Fruit fly (Drosophila melanogaster) whole organism, embryonic: ENCODE measurements around the gene r2d2.
A peak's percentile ranks its signal among the peaks of the same experiment; 100 is the strongest.

ENCODE experiments used
- Atf-2 ChIP-seq: fragments of 200-800 bp; sonication (Bioruptor generic); optimal IDR thresholded peaks from 2 replicates; lab custom pipeline; 2016; ENCODE audit warnings: missing biosample characterization, missing genetic modification characterization
- CG10321 ChIP-seq: fragments of 200-800 bp; sonication (Bioruptor generic); IDR thresholded peaks from 2 replicates; pipeline ENCODE4 v1.3.6; 2022; ENCODE audit warnings: missing biosample characterization, missing genetic modification characterization
- CG10543 ChIP-seq: fragments of 200-800 bp; sonication (Bioruptor generic); optimal IDR thresholded peaks from 3 replicates; lab custom pipeline; 2017; ENCODE audit warnings: missing biosample characterization, mild to moderate bottlenecking, missing genetic modification characterization, moderate library complexity
- CG10565 ChIP-seq: fragments of 200-800 bp; sonication (Bioruptor generic); optimal IDR thresholded peaks from 3 replicates; lab custom pipeline; 2016; ENCODE audit warnings: missing biosample characterization, mild to moderate bottlenecking, missing genetic modification characterization
- CG11456 ChIP-seq: fragments of 200-800 bp; sonication (Bioruptor generic); IDR thresholded peaks from 3 replicates; pipeline ENCODE4 v1.3.6; 2022; ENCODE audit warnings: missing biosample characterization, missing genetic modification characterization
- CG11504 ChIP-seq: fragments of 200-800 bp; sonication (Bioruptor generic); optimal IDR thresholded peaks from 3 replicates; lab custom pipeline; 2019; ENCODE audit warnings: missing biosample characterization, mild to moderate bottlenecking, missing genetic modification characterization, moderate library complexity
- CG12391 ChIP-seq: fragments of 200-800 bp; sonication (Bioruptor generic); optimal IDR thresholded peaks from 3 replicates; lab custom pipeline; 2018; ENCODE audit warnings: missing biosample characterization, mild to moderate bottlenecking, missing genetic modification characterization, moderate library complexity
- CG12659 ChIP-seq: fragments of 200-800 bp; sonication (Bioruptor generic); optimal IDR thresholded peaks from 3 replicates; lab custom pipeline; 2017; ENCODE audit warnings: mild to moderate bottlenecking, missing biosample characterization, missing genetic modification reagents, missing genetic modification characterization
- CG18599 ChIP-seq: fragments of 200-800 bp; sonication (Bioruptor generic); optimal IDR thresholded peaks from 3 replicates; lab custom pipeline; 2017; ENCODE audit warnings: missing biosample characterization, missing genetic modification characterization, mild to moderate bottlenecking, moderate library complexity, missing genetic modification reagents
- CG2202 ChIP-seq: fragments of 200-800 bp; sonication (Bioruptor generic); optimal IDR thresholded peaks from 2 replicates; lab custom pipeline; 2018; ENCODE audit warnings: missing biosample characterization, mild to moderate bottlenecking, missing genetic modification characterization
- CG4820 ChIP-seq: fragments of 200-800 bp; sonication (Bioruptor generic); optimal IDR thresholded peaks from 3 replicates; lab custom pipeline; 2016; ENCODE audit warnings: missing biosample characterization, missing genetic modification characterization
- CG4854 ChIP-seq: fragments of 200-800 bp; sonication (Bioruptor generic); optimal IDR thresholded peaks from 2 replicates; lab custom pipeline; 2016; ENCODE audit warnings: missing biosample characterization, missing genetic modification characterization, inconsistent platforms
- CG5245 ChIP-seq: fragments of 200-800 bp; sonication (Bioruptor generic); optimal IDR thresholded peaks from 3 replicates; lab custom pipeline; 2016; ENCODE audit warnings: missing biosample characterization, missing genetic modification characterization
- CG8089 ChIP-seq: fragments of 200-800 bp; sonication (Bioruptor generic); optimal IDR thresholded peaks from 3 replicates; lab custom pipeline; 2016; ENCODE audit warnings: missing biosample characterization, missing genetic modification characterization
- CG9727 ChIP-seq: fragments of 200-800 bp; sonication (Bioruptor generic); optimal IDR thresholded peaks from 3 replicates; lab custom pipeline; 2017; ENCODE audit warnings: missing biosample characterization, mild to moderate bottlenecking, missing genetic modification characterization
- CG9932 ChIP-seq: fragments of 200-800 bp; sonication (Bioruptor generic); IDR thresholded peaks from 2 replicates; pipeline ENCODE4 v1.3.6; 2022; ENCODE audit warnings: missing biosample characterization, missing genetic modification characterization
- Dbx ChIP-seq: fragments of 200-800 bp; sonication (Bioruptor generic); IDR thresholded peaks from 3 replicates; pipeline ENCODE4 v1.3.6; 2022; ENCODE audit warnings: missing biosample characterization, missing genetic modification characterization
- Drgx ChIP-seq: fragments of 200-800 bp; sonication (Bioruptor generic); IDR thresholded peaks from 2 replicates; pipeline ENCODE4 v1.3.6; 2022; ENCODE audit warnings: missing biosample characterization, missing genetic modification characterization
- E2f1 ChIP-seq: fragments of 200-800 bp; sonication (Bioruptor generic); IDR thresholded peaks from 2 replicates; pipeline ENCODE4 v1.3.6; 2022; ENCODE audit warnings: missing biosample characterization, missing genetic modification characterization
- Eip74EF ChIP-seq, 2 experiments: fragments of 200-800 bp in 1 of 2; fragments of >200 bp in 1 of 2; sonication (Bioruptor generic) in 1 of 2; optimal IDR thresholded peaks; 2 replicates each; lab custom pipeline; 2017 to 2019; ENCODE audit warnings: missing biosample characterization in 2 of 2, missing genetic modification characterization in 2 of 2, mild to moderate bottlenecking in 1 of 2, moderate library complexity in 1 of 2
- HHEX ChIP-seq: fragments of 200-800 bp; sonication (Bioruptor generic); optimal IDR thresholded peaks from 3 replicates; lab custom pipeline; 2017; ENCODE audit warnings: missing biosample characterization, mild to moderate bottlenecking, missing genetic modification characterization, missing genetic modification reagents
- HLHmδ ChIP-seq: fragments of 200-800 bp; sonication (Bioruptor generic); optimal IDR thresholded peaks from 2 replicates; lab custom pipeline; 2018; ENCODE audit warnings: missing biosample characterization, mild to moderate bottlenecking, missing genetic modification characterization, moderate library complexity
- Hmx ChIP-seq: fragments of 200-800 bp; sonication (Bioruptor generic); optimal IDR thresholded peaks from 2 replicates; lab custom pipeline; 2016; ENCODE audit warnings: missing biosample characterization, missing genetic modification characterization
- MTF-1 ChIP-seq: fragments of 200-800 bp; sonication (Bioruptor generic); optimal IDR thresholded peaks from 2 replicates; lab custom pipeline; 2018; ENCODE audit warnings: missing biosample characterization, mild to moderate bottlenecking, missing genetic modification characterization, borderline replicate concordance
- Oaz ChIP-seq: fragments of 200-800 bp; sonication (Bioruptor generic); IDR thresholded peaks from 2 replicates; pipeline ENCODE4 v1.3.6; 2022; ENCODE audit warnings: missing biosample characterization, missing genetic modification characterization
- Optix ChIP-seq: fragments of 200-800 bp; sonication (Bioruptor generic); IDR thresholded peaks from 3 replicates; pipeline ENCODE4 v1.3.6; 2022; ENCODE audit warnings: missing biosample characterization, missing genetic modification characterization
- Pdp1 ChIP-seq, 2 experiments: fragments of 200-800 bp; sonication (Bioruptor generic); optimal IDR thresholded peaks; 3 replicates each; lab custom pipeline; 2016; ENCODE audit warnings: missing biosample characterization in 2 of 2, missing genetic modification characterization in 2 of 2, mild to moderate bottlenecking in 1 of 2, moderate library complexity in 1 of 2
- Sry-δ ChIP-seq: fragments of 200-800 bp; sonication (Bioruptor generic); optimal IDR thresholded peaks from 2 replicates; lab custom pipeline; 2016; ENCODE audit warnings: missing biosample characterization, missing genetic modification characterization
- Stat92E ChIP-seq, 3 experiments: fragments of >200 bp in 2 of 3; fragments of 200-800 bp in 1 of 3; sonication (Bioruptor generic) in 1 of 3; optimal IDR thresholded peaks; 2 replicates each; lab custom pipeline; 2017 to 2019; ENCODE audit warnings: missing biosample characterization in 3 of 3, missing genetic modification characterization in 3 of 3, mild to moderate bottlenecking in 1 of 3, moderate library complexity in 1 of 3
- Trl ChIP-seq, 3 experiments: fragments of >200 bp in 2 of 3; fragments of 200-800 bp in 1 of 3; sonication (Bioruptor generic) in 1 of 3; optimal IDR thresholded peaks; 2 replicates in 1 of 3; 3 replicates in 2 of 3; lab custom pipeline; 2016 to 2017; ENCODE audit warnings: missing biosample characterization in 1 of 3, missing genetic modification characterization in 1 of 3
- abd-A ChIP-seq: fragments of 200-800 bp; sonication (Bioruptor generic); optimal IDR thresholded peaks from 3 replicates; lab custom pipeline; 2019; ENCODE audit warnings: missing biosample characterization, mild to moderate bottlenecking, missing genetic modification characterization, moderate library complexity
- ase ChIP-seq: fragments of 200-800 bp; sonication (Bioruptor generic); IDR thresholded peaks from 3 replicates; pipeline ENCODE4 v1.3.6; 2022; ENCODE audit warnings: missing biosample characterization, missing genetic modification characterization
- az2 ChIP-seq: fragments of 200-800 bp; sonication (Bioruptor generic); optimal IDR thresholded peaks from 3 replicates; lab custom pipeline; 2016; ENCODE audit warnings: missing biosample characterization, missing genetic modification characterization
- croc ChIP-seq: fragments of 200-800 bp; sonication (Bioruptor generic); conservative IDR thresholded peaks from 3 replicates; pipeline ENCODE4 v1.3.6; 2022; ENCODE audit warnings: missing biosample characterization, missing genetic modification characterization
- dmrt99B ChIP-seq: fragments of 200-800 bp; sonication (Bioruptor generic); optimal IDR thresholded peaks from 2 replicates; lab custom pipeline; 2018; ENCODE audit warnings: missing biosample characterization, mild to moderate bottlenecking, missing genetic modification characterization, moderate library complexity
- emc ChIP-seq: fragments of 200-800 bp; sonication (Bioruptor generic); optimal IDR thresholded peaks from 2 replicates; lab custom pipeline; 2016; ENCODE audit warnings: missing biosample characterization, missing genetic modification characterization
- gem ChIP-seq: fragments of 200-800 bp; sonication (Bioruptor generic); optimal IDR thresholded peaks from 2 replicates; lab custom pipeline; 2019; ENCODE audit warnings: missing biosample characterization, mild to moderate bottlenecking, missing genetic modification characterization, moderate library complexity
- gfzf ChIP-seq: fragments of 200-800 bp; sonication (Bioruptor generic); optimal IDR thresholded peaks from 2 replicates; lab custom pipeline; 2016; ENCODE audit warnings: missing biosample characterization, mild to moderate bottlenecking, missing genetic modification characterization, moderate library complexity
- gt ChIP-seq: fragments of 200-800 bp; sonication (Bioruptor generic); IDR thresholded peaks from 2 replicates; pipeline ENCODE4 v1.3.6; 2022; ENCODE audit warnings: missing biosample characterization, missing genetic modification characterization
- klu ChIP-seq: fragments of 200-800 bp; sonication (Bioruptor generic); IDR thresholded peaks from 2 replicates; pipeline ENCODE4 v1.3.6; 2022; ENCODE audit warnings: missing biosample characterization, missing genetic modification characterization
- lmd ChIP-seq: fragments of 200-800 bp; sonication (Bioruptor generic); IDR thresholded peaks from 2 replicates; pipeline ENCODE4 v1.3.6; 2022; ENCODE audit warnings: missing biosample characterization, missing genetic modification characterization
- luna ChIP-seq: fragments of 200-800 bp; sonication (Bioruptor generic); optimal IDR thresholded peaks from 2 replicates; lab custom pipeline; 2016; ENCODE audit warnings: missing biosample characterization, missing genetic modification characterization
- oc ChIP-seq: fragments of 200-800 bp; sonication (Bioruptor generic); optimal IDR thresholded peaks from 2 replicates; lab custom pipeline; 2018; ENCODE audit warnings: missing biosample characterization, mild to moderate bottlenecking, missing genetic modification characterization, moderate library complexity
- rib ChIP-seq: fragments of 200-800 bp; sonication (Bioruptor generic); IDR thresholded peaks from 2 replicates; pipeline ENCODE4 v1.3.6; 2022; ENCODE audit warnings: missing biosample characterization, missing genetic modification characterization
- sens ChIP-seq: fragments of 200-800 bp; sonication (Bioruptor generic); peaks from one replicate; lab custom pipeline; 2016; ENCODE audit warnings: missing biosample characterization, missing genetic modification characterization
- sug ChIP-seq: fragments of 200-800 bp; optimal IDR thresholded peaks from 2 replicates; lab custom pipeline; 2019; ENCODE audit warnings: missing biosample characterization, mild to moderate bottlenecking, missing genetic modification characterization, moderate library complexity
- tap ChIP-seq: fragments of 200-800 bp; optimal IDR thresholded peaks from 3 replicates; lab custom pipeline; 2019; ENCODE audit warnings: missing biosample characterization, mild to moderate bottlenecking, missing genetic modification characterization, moderate library complexity
- tin ChIP-seq: fragments of 200-800 bp; sonication (Bioruptor generic); optimal IDR thresholded peaks from 3 replicates; lab custom pipeline; 2016; ENCODE audit warnings: missing biosample characterization, missing genetic modification characterization
- unc-4 ChIP-seq: fragments of 200-800 bp; sonication (Bioruptor generic); IDR thresholded peaks from 2 replicates; pipeline ENCODE4 v1.3.6; 2022; ENCODE audit warnings: missing biosample characterization, missing genetic modification characterization; ENCODE audit not compliant: partially characterized antibody

r2d2 gene

dm6 chr2L:7754539-7754938 lies 45.4 kb upstream of the r2d2 start (continued):
- TF ChIP-seq CG2202 (tag; lab: Kevin White, UChicago) (no peak), klu (GFP tag; lab: Robert Waterston, UW) (no peak), rib (GFP tag; lab: Robert Waterston, UW) (no peak), HLHmδ (no peak)

dm6 chr2L:7756835-7757234 lies 43.1 kb upstream of the r2d2 start:
- no peak for TF ChIP-seq HHEX
- no peak for TF ChIP-seq emc (GFP tag; lab: Kevin White, UChicago)
- no peak for TF ChIP-seq CG12391 (tag; lab: Kevin White, UChicago)
- no peak for TF ChIP-seq CG5245
- TF ChIP-seq tin (GFP tag; lab: Kevin White, UChicago) = no peak
- no peak for TF ChIP-seq Trl (optimal IDR thresholded peaks at IDR 0.05; lab: Kevin White, UChicago)
- TF ChIP-seq Trl (GFP tag; optimal IDR thresholded peaks at IDR 0.05; lab: Kevin White, UChicago) = no peak
- no peak for TF ChIP-seq gfzf (GFP tag; lab: Kevin White, UChicago)
- TF ChIP-seq dmrt99B (tag; lab: Kevin White, UChicago) = no peak
- TF ChIP-seq CG11456 (GFP tag; lab: Robert Waterston, UW) = no peak
- TF ChIP-seq gem = peak; percentile 50
- peak; percentile 22; the same call in 1 of the 2 replicates for TF ChIP-seq lmd (GFP tag; lab: Robert Waterston, UW)
- no peak for TF ChIP-seq Dbx (GFP tag; lab: Robert Waterston, UW)
- TF ChIP-seq croc (GFP tag; lab: Robert Waterston, UW) = no peak
- TF ChIP-seq tap (tag; lab: Kevin White, UChicago) = no peak
- 0 out of 2 replicates have a peak, but pooled peaks have one; percentile 23 for TF ChIP-seq Drgx (GFP tag; lab: Robert Waterston, UW)
- no peak for TF ChIP-seq Stat92E (GFP tag; optimal IDR thresholded peaks at IDR 0.05; lab: Kevin White, UChicago)
- TF ChIP-seq Oaz (GFP tag; lab: Robert Waterston, UW) = no peak
- no peak for TF ChIP-seq Sry-δ (GFP tag; lab: Kevin White, UChicago)
- no peak for TF ChIP-seq gt (GFP tag; lab: Robert Waterston, UW)
- no peak for TF ChIP-seq CG4854 (GFP tag; lab: Kevin White, UChicago)
- no peak for TF ChIP-seq az2
- TF ChIP-seq CG11504 = peak; percentile 34
- peak; percentile 22; the same call in 1 of the 2 replicates for TF ChIP-seq E2f1 (GFP tag; lab: Robert Waterston, UW)
- TF ChIP-seq Atf-2 (GFP tag; lab: Kevin White, UChicago) = no peak
- TF ChIP-seq Optix (GFP tag; lab: Robert Waterston, UW) = no peak
- TF ChIP-seq CG8089 (GFP tag; lab: Kevin White, UChicago) = no peak
- TF ChIP-seq CG9727 = no peak
- TF ChIP-seq CG4820 (GFP tag; lab: Kevin White, UChicago) = no peak
- TF ChIP-seq CG12659 (GFP tag; lab: Kevin White, UChicago) = no peak
- TF ChIP-seq ase (GFP tag; lab: Robert Waterston, UW) = 0 out of 3 replicates have a peak, but pooled peaks have one; percentile 28
- peak; percentile 69 for TF ChIP-seq sens (GFP tag; lab: Kevin White, UChicago)
- no peak for TF ChIP-seq luna (GFP tag; lab: Kevin White, UChicago)
- no peak for TF ChIP-seq sug (tag; lab: Kevin White, UChicago)
- TF ChIP-seq unc-4 (GFP tag; lab: Robert Waterston, UW) = no peak
- TF ChIP-seq Hmx (GFP tag; lab: Kevin White, UChicago) = no peak
- no peak for TF ChIP-seq Eip74EF (GFP tag; optimal IDR thresholded peaks at IDR 0.05; lab: Kevin White, UChicago)
- TF ChIP-seq oc (tag; lab: Kevin White, UChicago) = no peak
- no peak for TF ChIP-seq CG10565 (GFP tag; lab: Kevin White, UChicago)
- TF ChIP-seq abd-A = no peak
- TF ChIP-seq CG10543 (GFP tag; lab: Kevin White, UChicago) = no peak
- TF ChIP-seq CG9932 = 0 out of 2 replicates have a peak, but pooled peaks have one; percentile 10
- TF ChIP-seq CG10321 (GFP tag; lab: Robert Waterston, UW) = no peak
- TF ChIP-seq MTF-1 (GFP tag; lab: Kevin White, UChicago) = no peak
- no peak for TF ChIP-seq Pdp1 (GFP tag; optimal IDR thresholded peaks at IDR 0.05; lab: Kevin White, UChicago)
- no peak for TF ChIP-seq CG18599 (GFP tag; lab: Kevin White, UChicago)
